Worm (Caenorhabditis elegans) whole organism, L1 larva: Measurements from ENCODE around the gene T08E11.1.
A peak's percentile ranks its signal among the peaks of the same experiment; 100 is the strongest.
"Not testable (repeated sequence)": the region's sequence is repeated elsewhere in the genome, so short reads cannot be mapped to it uniquely, and the experiment has no call there.

Source experiments
- C04F5.9 ChIP-seq: sonication (generic microtip); optimal IDR thresholded peaks from 2 replicates; lab custom pipeline; 2016; ENCODE audit warnings: missing genetic modification characterization, missing compliant biosample characterization
- C16A3.4 ChIP-seq: fragments of 150-350 bp; optimal IDR thresholded peaks from 2 replicates; lab custom pipeline; 2014; ENCODE audit warnings: missing biosample characterization, missing genetic modification characterization
- Y116A8C.19 ChIP-seq: sonication (generic microtip); optimal IDR thresholded peaks from 2 replicates; lab custom pipeline; 2016; ENCODE audit warnings: missing compliant biosample characterization, missing genetic modification characterization, borderline replicate concordance
- alr-1 ChIP-seq: fragments of 200-800 bp; sonication (Bioruptor generic); optimal IDR thresholded peaks from 2 replicates; lab custom pipeline; 2018; ENCODE audit warnings: borderline replicate concordance, mild to moderate bottlenecking, missing genetic modification characterization, missing compliant biosample characterization
- ama-1 ChIP-seq: fragments of 150-350 bp; optimal IDR thresholded peaks from 2 replicates; lab custom pipeline; 2014
- efl-1 ChIP-seq, 4 experiments: fragments of 150-350 bp; optimal IDR thresholded peaks in 3 of 4; peaks in 1 of 4; 1 replicate in 1 of 4; 2 replicates in 3 of 4; lab custom pipeline; 2014; ENCODE audit warnings: missing biosample characterization in 2 of 4, missing genetic modification characterization in 2 of 4, missing genetic modification reagents in 2 of 4
- efl-3 ChIP-seq: fragments of 200-800 bp; sonication (Bioruptor generic); optimal IDR thresholded peaks from 2 replicates; lab custom pipeline; 2018; ENCODE audit warnings: mild to moderate bottlenecking, missing genetic modification characterization, missing compliant biosample characterization
- elt-2 ChIP-seq: sonication (generic microtip); optimal IDR thresholded peaks from 2 replicates; lab custom pipeline; 2016; ENCODE audit warnings: missing genetic modification characterization, mild to moderate bottlenecking, inconsistent platforms, missing compliant biosample characterization, missing genetic modification reagents
- elt-3 ChIP-seq, 6 experiments: fragments of 150-350 bp in 1 of 6; sonication (generic microtip); optimal IDR thresholded peaks; 2 replicates each; lab custom pipeline; 2017 to 2018; ENCODE audit warnings: missing biosample characterization in 6 of 6, missing genetic modification characterization in 6 of 6, inconsistent platforms in 1 of 6
- fkh-8 ChIP-seq: sonication (generic microtip); optimal IDR thresholded peaks from 2 replicates; lab custom pipeline; 2016; ENCODE audit warnings: mild to moderate bottlenecking, missing genetic modification characterization, missing compliant biosample characterization
- fos-1 ChIP-seq: fragments of 150-350 bp; optimal IDR thresholded peaks from 2 replicates; lab custom pipeline; 2014; ENCODE audit warnings: missing biosample characterization, missing genetic modification characterization
- grh-1 ChIP-seq: fragments of 200-800 bp; sonication (Bioruptor generic); IDR thresholded peaks from 2 replicates; pipeline ENCODE4 v1.3.6; 2022; ENCODE audit warnings: missing genetic modification reagents, missing genetic modification characterization, missing compliant biosample characterization
- hpl-2 ChIP-seq: fragments of 150-350 bp; optimal IDR thresholded peaks from 2 replicates; lab custom pipeline; 2014; ENCODE audit warnings: missing biosample characterization, missing genetic modification reagents, missing genetic modification characterization
- irx-1 ChIP-seq: sonication (generic microtip); optimal IDR thresholded peaks from 2 replicates; lab custom pipeline; 2016; ENCODE audit warnings: missing genetic modification characterization, missing compliant biosample characterization
- lin-35 ChIP-seq, 2 experiments: fragments of 150-350 bp; optimal IDR thresholded peaks; 2 replicates each; lab custom pipeline; 2014; ENCODE audit warnings: missing biosample characterization in 2 of 2, missing genetic modification characterization in 2 of 2, missing genetic modification reagents in 2 of 2
- lin-39 ChIP-seq: fragments of 150-350 bp; optimal IDR thresholded peaks from 2 replicates; lab custom pipeline; 2014; ENCODE audit warnings: missing biosample characterization, missing genetic modification reagents, missing genetic modification characterization
- lir-3 ChIP-seq: sonication (generic microtip); optimal IDR thresholded peaks from 2 replicates; lab custom pipeline; 2016; ENCODE audit warnings: mild to moderate bottlenecking, missing genetic modification characterization, moderate library complexity, missing compliant biosample characterization; ENCODE audit not compliant: poor library complexity
- lsy-2 ChIP-seq, 2 experiments: fragments of 150-350 bp; optimal IDR thresholded peaks; 2 replicates each; lab custom pipeline; 2014; ENCODE audit warnings: missing biosample characterization in 2 of 2, missing genetic modification characterization in 2 of 2
- nhr-11 ChIP-seq: fragments of 150-350 bp; optimal IDR thresholded peaks from 2 replicates; lab custom pipeline; 2014; ENCODE audit warnings: missing biosample characterization, missing genetic modification characterization
- nhr-20 ChIP-seq: sonication (generic microtip); optimal IDR thresholded peaks from 2 replicates; lab custom pipeline; 2016; ENCODE audit warnings: mild to moderate bottlenecking, missing genetic modification characterization, missing compliant biosample characterization
- nhr-71 ChIP-seq: sonication (generic microtip); optimal IDR thresholded peaks from 2 replicates; lab custom pipeline; 2016; ENCODE audit warnings: mild to moderate bottlenecking, missing genetic modification characterization, moderate library complexity, missing compliant biosample characterization
- pag-3 ChIP-seq: sonication (generic microtip); optimal IDR thresholded peaks from 2 replicates; lab custom pipeline; 2017; ENCODE audit warnings: missing genetic modification characterization, mild to moderate bottlenecking, missing compliant biosample characterization, antibody characterized with exemption, borderline replicate concordance; ENCODE audit not compliant: insufficient read depth
- rnt-1 ChIP-seq: sonication (generic microtip); optimal IDR thresholded peaks from 2 replicates; lab custom pipeline; 2016; ENCODE audit warnings: mild to moderate bottlenecking, missing genetic modification characterization, moderate library complexity, missing compliant biosample characterization
- skn-1 ChIP-seq: fragments of 150-350 bp; optimal IDR thresholded peaks from 2 replicates; lab custom pipeline; 2014; ENCODE audit warnings: missing biosample characterization, missing genetic modification characterization
- snu-23 ChIP-seq: sonication (generic microtip); optimal IDR thresholded peaks from 2 replicates; lab custom pipeline; 2016; ENCODE audit warnings: missing genetic modification characterization, missing compliant biosample characterization
- swsn-7 ChIP-seq: sonication (generic microtip); optimal IDR thresholded peaks from 2 replicates; lab custom pipeline; 2016; ENCODE audit warnings: missing genetic modification characterization, missing compliant biosample characterization
- tbx-2 ChIP-seq: sonication (generic microtip); optimal IDR thresholded peaks from 2 replicates; lab custom pipeline; 2016; ENCODE audit warnings: missing genetic modification characterization, missing compliant biosample characterization
- unc-130 ChIP-seq: fragments of 150-350 bp; optimal IDR thresholded peaks from 2 replicates; lab custom pipeline; 2017; ENCODE audit warnings: missing biosample characterization, missing genetic modification characterization, inconsistent platforms
- unc-86 ChIP-seq: sonication (generic microtip); optimal IDR thresholded peaks from 2 replicates; lab custom pipeline; 2016; ENCODE audit warnings: missing genetic modification characterization, missing compliant biosample characterization
- zag-1 ChIP-seq: fragments of 150-350 bp; optimal IDR thresholded peaks from 2 replicates; lab custom pipeline; 2014; ENCODE audit warnings: missing biosample characterization, missing genetic modification characterization
- zip-4 ChIP-seq: fragments of 200-800 bp; sonication (Bioruptor generic); optimal IDR thresholded peaks from 2 replicates; lab custom pipeline; 2018; ENCODE audit warnings: mild to moderate bottlenecking, missing genetic modification characterization, moderate library complexity, missing compliant biosample characterization

T08E11.1 gene

DNA sequence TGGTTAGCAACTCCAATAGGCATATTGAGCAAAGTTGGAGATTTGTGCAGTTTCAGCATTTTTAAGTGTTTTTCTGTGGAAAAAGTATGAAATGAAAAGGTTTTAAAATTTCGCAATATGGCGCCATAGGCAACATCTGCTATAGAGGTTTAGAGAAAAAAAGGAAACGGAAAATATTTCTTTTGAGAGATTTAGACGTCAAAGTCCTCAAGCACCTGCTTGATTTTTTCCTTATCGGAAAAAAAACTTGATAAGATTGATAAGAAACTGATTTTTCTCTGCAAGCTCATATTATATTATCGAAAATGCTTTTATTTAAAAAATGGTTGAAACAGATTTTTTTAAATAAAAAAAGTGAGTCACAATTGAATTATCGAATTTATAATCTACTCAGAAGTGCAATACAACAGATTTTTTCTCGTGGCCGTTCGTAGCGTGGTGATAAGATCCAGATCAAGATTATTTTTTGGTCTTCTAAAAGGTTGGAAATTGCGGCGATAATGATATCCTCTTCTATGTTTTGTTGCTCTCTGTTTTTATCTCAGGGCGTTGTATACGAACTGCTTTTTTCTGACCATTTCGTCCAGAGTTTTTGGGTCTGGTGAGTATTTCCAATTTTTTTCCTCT lies 16.2 kb upstream of the T08E11.1 start, which contains the start of gene fbxc-19 (continued):
- no peak for TF ChIP-seq alr-1 (tag; lab: Kevin White, UChicago)
- peak in 3 of 6 experiments; percentile 60 to 96 (median 89) for TF ChIP-seq elt-3 (tag; optimal IDR thresholded peaks at IDR 0.05; lab: Kevin White, UChicago)
- no peak for TF ChIP-seq efl-3 (GFP tag; lab: Kevin White, UChicago)
- peak; percentile 46 for TF ChIP-seq snu-23
- TF ChIP-seq lin-35 (GFP tag; optimal IDR thresholded peaks at IDR 0.05; lab: Kevin White, UChicago): peak; percentile 47 to 82
- peak; percentile 34 for TF ChIP-seq tbx-2
- TF ChIP-seq zag-1 (tag; lab: Kevin White, UChicago): no peak
- TF ChIP-seq grh-1: no peak
- peak; percentile 58 for TF ChIP-seq rnt-1
- TF ChIP-seq swsn-7: peak; percentile 34
- TF ChIP-seq pag-3 (tag; lab: Kevin White, UChicago): no peak
- TF ChIP-seq zip-4 (GFP tag; lab: Kevin White, UChicago): peak; percentile 98
- TF ChIP-seq, all 84 proteins: peak for 38

DNA sequence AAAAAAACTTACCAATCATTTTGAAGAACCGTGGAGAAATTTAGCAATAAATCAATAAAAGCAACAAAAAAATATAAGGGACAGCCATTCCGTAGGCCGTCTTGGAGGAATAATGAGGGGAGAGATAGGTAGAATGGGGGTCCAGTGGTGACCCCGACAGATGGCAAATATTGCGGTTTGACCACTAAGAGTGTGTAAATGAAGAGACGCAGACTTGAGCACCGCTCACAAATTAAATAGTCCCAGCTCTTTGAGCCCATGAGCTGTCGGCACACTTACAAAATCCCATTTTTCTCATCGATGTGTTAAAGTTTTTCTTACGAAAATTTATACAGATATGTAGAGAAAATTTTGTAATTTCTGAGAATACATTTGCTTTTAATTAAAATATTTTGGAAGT lies 15.5 kb upstream of the T08E11.1 start, which contains the start of gene fbxa-3:
Gene fbxa-3, minus strand, starts transcription at position 101 of the 400 bp plus-strand sequence.
- TF ChIP-seq Y116A8C.19: no peak
- TF ChIP-seq swsn-7: no peak
- TF ChIP-seq hpl-2 (GFP tag; lab: Kevin White, UChicago): no peak
- no peak for TF ChIP-seq C04F5.9 (tag; lab: Kevin White, UChicago)
- TF ChIP-seq irx-1 (tag; lab: Kevin White, UChicago): no peak
- no peak for TF ChIP-seq zip-4 (GFP tag; lab: Kevin White, UChicago)
- TF ChIP-seq lsy-2 (tag; optimal IDR thresholded peaks at IDR 0.05; lab: Kevin White, UChicago): no peak
- no peak for TF ChIP-seq lin-35 (GFP tag; optimal IDR thresholded peaks at IDR 0.05; lab: Kevin White, UChicago)
- TF ChIP-seq lir-3 (tag; lab: Kevin White, UChicago): no peak
- TF ChIP-seq grh-1: no peak
- TF ChIP-seq ama-1 (lab: Kevin White, UChicago): no peak
- no peak for TF ChIP-seq nhr-11 (tag; lab: Kevin White, UChicago)

DNA sequence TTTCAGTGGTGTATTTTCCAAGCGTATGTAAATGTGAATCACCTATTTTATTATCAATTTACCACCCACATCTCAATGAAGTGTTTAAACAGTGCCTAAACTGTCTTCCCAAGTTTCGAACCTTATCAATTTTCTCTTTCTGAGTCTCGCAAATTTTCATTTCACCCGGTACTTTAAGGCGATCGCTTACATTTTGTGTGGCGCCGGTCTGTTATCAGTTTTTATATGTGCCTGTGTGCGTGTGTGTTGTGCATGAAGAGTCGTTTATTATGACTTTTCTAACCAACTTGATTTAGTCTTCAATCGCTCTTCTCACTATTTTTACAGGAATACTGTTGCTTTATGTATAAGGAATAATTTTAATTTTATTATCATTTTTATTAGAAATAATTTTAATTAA lies 12.7 kb upstream of the T08E11.1 start:
- peak; percentile 62 for TF ChIP-seq elt-2 (tag; lab: Kevin White, UChicago)

DNA sequence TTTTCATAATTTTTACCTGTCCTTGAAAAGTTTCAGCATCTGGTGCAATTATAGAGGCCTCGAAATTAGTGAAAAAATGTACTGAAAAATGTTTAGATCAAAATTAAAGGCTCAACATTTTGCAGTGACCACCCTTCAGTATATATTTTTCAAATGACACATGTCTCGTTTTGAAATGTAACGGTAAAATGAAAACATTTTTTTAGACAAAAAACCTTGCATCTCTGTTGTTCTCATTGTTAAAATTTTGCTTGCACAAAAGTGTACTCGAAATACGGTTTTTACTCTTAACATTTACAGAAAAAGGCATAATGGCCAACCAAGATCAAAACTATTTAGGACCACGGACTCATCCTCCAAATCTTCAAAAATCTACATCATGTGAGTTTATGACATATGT lies 12.0 kb upstream of the T08E11.1 start, which contains the start of gene math-41:
Gene math-41, plus strand, starts transcription at position 301 of the 400 bp plus-strand sequence.
- TF ChIP-seq irx-1 (tag; lab: Kevin White, UChicago); nhr-20; zag-1 (tag; lab: Kevin White, UChicago): not testable (repeated sequence)

ce11 chrII:1830182-1830682 lies 6.1 kb upstream of the T08E11.1 start, which contains the start of gene math-40:
math-40 (plus strand) TSS chrII:1830632.
- TF ChIP-seq elt-2 (tag; lab: Kevin White, UChicago) (peak; percentile 26), fkh-8 (no peak), efl-1 (optimal IDR thresholded peaks at IDR 0.05; lab: Kevin White, UChicago) (no peak), efl-1 (GFP tag; optimal IDR thresholded peaks at IDR 0.05 in 1 of 2; lab: Kevin White, UChicago) (peak in 1 of 2 experiments; percentile 18)

DNA sequence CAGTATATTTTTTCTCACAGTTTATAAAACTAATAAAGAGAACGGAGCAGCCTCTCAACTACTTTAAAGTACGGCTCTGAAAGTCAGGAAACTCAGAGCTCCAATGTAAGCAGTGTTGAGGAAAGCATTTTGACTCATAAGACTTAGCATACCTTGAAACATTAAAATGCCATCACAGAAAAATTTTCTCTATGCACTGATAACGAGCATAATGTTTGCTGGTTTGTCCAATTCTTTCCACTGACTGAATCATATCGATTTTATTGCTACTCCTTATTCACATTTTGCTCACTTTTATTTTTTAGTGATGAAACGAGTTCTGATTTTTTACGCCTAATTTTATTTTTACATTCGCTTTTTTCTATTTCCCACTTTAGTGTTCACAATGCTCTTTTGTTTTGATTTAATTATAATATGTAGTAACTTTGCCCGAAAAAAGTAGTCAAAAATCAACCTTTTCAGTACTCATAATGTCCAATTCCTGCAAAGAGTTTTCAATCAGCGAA lies 4.4 kb upstream of the T08E11.1 start, which contains the start of gene math-39:
Gene math-39, plus strand, starts transcription at position 456 of the 506 bp plus-strand sequence.
- TF ChIP-seq rnt-1: no peak
- TF ChIP-seq swsn-7: no peak
- no peak for TF ChIP-seq skn-1
- no peak for TF ChIP-seq unc-86 (tag; lab: Kevin White, UChicago)
- TF ChIP-seq nhr-71 (tag; lab: Kevin White, UChicago): no peak
- no peak for TF ChIP-seq unc-130 (tag; lab: Kevin White, UChicago)
- TF ChIP-seq C16A3.4 (tag; lab: Kevin White, UChicago): no peak
- TF ChIP-seq lin-39 (tag; lab: Kevin White, UChicago): no peak
- TF ChIP-seq fos-1: no peak
